Fruit fly (Drosophila melanogaster): ENCODE results near the gene Vps16A.

The Vps16A gene

DNA sequence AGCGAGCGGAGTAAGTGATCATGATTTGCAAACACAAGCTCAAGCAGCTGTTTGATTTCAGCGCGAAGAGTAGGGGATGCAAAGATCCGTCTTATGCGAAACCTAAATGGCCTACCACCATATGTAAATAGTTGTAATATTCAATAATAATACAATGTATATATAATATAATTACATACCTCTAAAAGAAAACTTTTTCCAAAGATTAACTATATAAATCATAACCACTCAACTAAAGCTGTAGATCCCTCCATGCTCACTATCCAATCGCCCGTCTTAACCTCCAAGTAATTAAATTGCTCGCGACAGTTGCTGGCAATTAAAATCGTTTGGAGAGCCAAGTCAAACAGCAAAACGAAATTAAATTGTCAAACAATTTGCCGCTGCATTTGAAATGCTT is 39.5 kb upstream of the Vps16A start (continued):
- TF ChIP-seq Vsx1 (GFP tag; optimal IDR thresholded peaks at IDR 0.05) (no peak), CG4404 (GFP tag; IDR thresholded peaks at IDR 0.05) (peak; percentile 53; the same call in 1 of the 2 replicates), caup (GFP tag; optimal IDR thresholded peaks at IDR 0.05; ENCODE audit: severe bottlenecking) (peak; percentile 62), D19B (GFP tag; optimal IDR thresholded peaks at IDR 0.05) (peak; percentile 84), CG10366 (GFP tag; IDR thresholded peaks at IDR 0.05) (peak; percentile 82), sens-2 (GFP tag; IDR thresholded peaks at IDR 0.05) (no peak), CG3726 (GFP tag; IDR thresholded peaks at IDR 0.05) (0 out of 3 replicates have a peak, but pooled peaks have one; percentile 41), CG2889 (GFP tag; IDR thresholded peaks at IDR 0.05) (peak; percentile 58; the same call in 2 of the 3 replicates), CG11093 (GFP tag; IDR thresholded peaks at IDR 0.05) (peak; percentile 35; the same call in 1 of the 3 replicates), CG7839 (tag; optimal IDR thresholded peaks at IDR 0.05) (peak; percentile 86), CG2875 (GFP tag; optimal IDR thresholded peaks at IDR 0.05) (peak; percentile 4), CG10462 (GFP tag; optimal IDR thresholded peaks at IDR 0.05) (peak; percentile 56), Ptx1 (GFP tag; IDR thresholded peaks at IDR 0.05) (peak; percentile 86), br (optimal IDR thresholded peaks at IDR 0.05) (no peak), Xbp1 (GFP tag; optimal IDR thresholded peaks at IDR 0.05) (peak; percentile 68), CG9727 (GFP tag; optimal IDR thresholded peaks at IDR 0.05) (peak; percentile 79), CG15073 (GFP tag; optimal IDR thresholded peaks at IDR 0.05) (no peak), kay (GFP tag; optimal IDR thresholded peaks at IDR 0.05) (peak; percentile 47), CoRest (tag; optimal IDR thresholded peaks at IDR 0.05) (peak; percentile 82), CG13624 (GFP tag; optimal IDR thresholded peaks at IDR 0.05) (no peak), ranshi (GFP tag; IDR thresholded peaks at IDR 0.05) (peak; percentile 81), Gug (GFP tag; IDR thresholded peaks at IDR 0.05) (peak; percentile 56; the same call in 2 of the 4 replicates), Antp (GFP tag; optimal IDR thresholded peaks at IDR 0.05) (no peak), ap (GFP tag; IDR thresholded peaks at IDR 0.05) (peak; percentile 41; the same call in 1 of the 2 replicates), CG2712 (tag; optimal IDR thresholded peaks at IDR 0.05) (peak; percentile 75), tio (GFP tag; optimal IDR thresholded peaks at IDR 0.05) (peak; percentile 36), toy (GFP tag; IDR thresholded peaks at IDR 0.05) (peak; percentile 72), Med (GFP tag) (peak; percentile 83), CG7928 (GFP tag; optimal IDR thresholded peaks at IDR 0.05) (peak; percentile 22), CG11504 (tag; optimal IDR thresholded peaks at IDR 0.05) (peak; percentile 85), PHDP (tag; optimal IDR thresholded peaks at IDR 0.05) (peak; percentile 81), sob (GFP tag; IDR thresholded peaks at IDR 0.05) (peak; percentile 84), prd (optimal IDR thresholded peaks at IDR 0.05) (no peak), prd (GFP tag; IDR thresholded peaks at IDR 0.05) (peak; percentile 76), Awh (GFP tag; IDR thresholded peaks at IDR 0.05) (peak; percentile 38; the same call in 1 of the 2 replicates), wor (GFP tag; IDR thresholded peaks at IDR 0.05) (peak; percentile 26; the same call in 1 of the 2 replicates), zen2 (GFP tag; IDR thresholded peaks at IDR 0.05; ENCODE audit: partially characterized antibody) (no peak), CG2120 (GFP tag; optimal IDR thresholded peaks at IDR 0.05) (peak; percentile 79), CG14667 (GFP tag; IDR thresholded peaks at IDR 0.05) (peak; percentile 67), CG8089 (GFP tag; optimal IDR thresholded peaks at IDR 0.05) (no peak), insv (GFP tag; optimal IDR thresholded peaks at IDR 0.05) (no peak), CG1233 (GFP tag; optimal IDR thresholded peaks at IDR 0.05) (peak; percentile 68), CG4730 (GFP tag; IDR thresholded peaks at IDR 0.05) (peak; percentile 73), CTCF (GFP tag; optimal IDR thresholded peaks at IDR 0.05) (no peak), CG17612 (GFP tag; IDR thresholded peaks at IDR 0.05) (peak; percentile 70), onecut (GFP tag; IDR thresholded peaks at IDR 0.05) (peak; percentile 32), Oli (tag; optimal IDR thresholded peaks at IDR 0.05) (peak; percentile 83), CG7786 (GFP tag; optimal IDR thresholded peaks at IDR 0.05) (no peak), gem (tag; optimal IDR thresholded peaks at IDR 0.05) (peak; percentile 89), CG7372 (GFP tag; IDR thresholded peaks at IDR 0.05) (peak; percentile 69), Dbx (GFP tag; IDR thresholded peaks at IDR 0.05) (peak; percentile 81), CG16779 (GFP tag; IDR thresholded peaks at IDR 0.05) (peak; percentile 55; the same call in 1 of the 2 replicates), CG10321 (GFP tag; IDR thresholded peaks at IDR 0.05) (no peak)
